Worm (Caenorhabditis elegans) whole organism, dauer: Measurements from ENCODE around the gene arrd-7.

Source experiments
- unc-62 ChIP-seq: sonication (generic microtip); optimal IDR thresholded peaks from 2 replicates; lab custom pipeline; 2017; ENCODE audit warnings: missing biosample characterization, missing genetic modification reagents, missing genetic modification characterization

Gene arrd-7

DNA sequence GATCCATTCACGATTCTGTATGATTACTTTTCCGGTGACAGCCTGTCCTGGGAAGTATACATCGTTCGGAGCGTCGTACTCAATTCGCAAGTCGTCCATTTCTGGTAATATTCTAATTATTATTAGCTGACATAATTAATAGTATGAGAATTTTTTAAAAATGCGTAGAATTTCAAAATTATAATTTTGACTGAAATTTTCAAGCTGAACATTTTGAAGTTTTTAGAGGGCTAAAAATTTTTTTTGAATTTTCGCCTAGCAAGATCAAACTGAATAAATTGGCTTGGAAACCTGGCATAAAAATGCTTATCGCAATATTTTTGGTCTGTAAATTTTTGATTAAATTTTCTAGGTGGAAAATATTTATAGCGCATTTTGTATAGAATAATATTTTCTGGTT lies at the start of gene arrd-7:
Gene arrd-7 (minus strand): TSS at position 101 of the 400 bp plus-strand sequence.
- TF ChIP-seq unc-62, result no peak

DNA sequence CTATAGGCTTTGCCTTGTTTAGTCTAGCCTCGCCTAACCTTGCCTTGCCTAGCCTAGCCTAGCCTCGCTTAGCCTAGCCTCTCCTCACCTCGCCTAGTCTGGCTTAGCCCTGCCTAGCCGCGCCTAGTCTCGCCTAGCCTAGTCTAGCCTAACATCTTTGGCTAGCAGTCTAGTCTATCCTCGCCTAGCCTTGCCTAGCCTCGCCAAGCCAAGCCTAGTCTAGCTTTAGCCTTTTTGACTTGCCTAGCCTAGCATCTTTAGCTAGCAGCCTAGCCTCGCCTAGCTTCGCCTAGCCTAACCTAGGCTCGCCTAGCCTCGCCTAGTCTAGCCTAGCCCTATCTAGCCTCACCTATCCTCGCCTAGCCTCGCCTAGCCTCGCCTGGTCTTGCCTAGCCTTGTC lies 48.6 kb upstream of the arrd-7 start:
- no peak for TF ChIP-seq unc-62

DNA sequence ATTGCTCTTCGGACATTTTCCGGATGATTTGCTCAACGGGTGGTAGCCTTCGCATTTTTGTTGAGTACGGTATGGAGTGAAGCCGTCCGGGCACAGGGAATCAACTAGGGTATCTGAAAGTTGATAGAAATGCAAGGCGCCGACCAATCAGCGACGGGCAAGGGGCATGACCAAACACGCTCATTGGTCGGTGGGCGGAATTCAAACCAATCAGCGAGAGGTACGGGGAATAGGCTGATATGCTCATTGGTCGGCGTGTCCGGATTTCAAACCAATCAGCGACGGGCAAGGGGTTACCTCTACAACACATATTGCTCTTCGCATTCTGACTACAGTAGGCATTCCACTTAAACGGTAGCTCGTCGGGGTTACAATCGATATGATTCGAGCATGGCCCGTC lies 46.4 kb upstream of the arrd-7 start:
- no peak for TF ChIP-seq unc-62

DNA sequence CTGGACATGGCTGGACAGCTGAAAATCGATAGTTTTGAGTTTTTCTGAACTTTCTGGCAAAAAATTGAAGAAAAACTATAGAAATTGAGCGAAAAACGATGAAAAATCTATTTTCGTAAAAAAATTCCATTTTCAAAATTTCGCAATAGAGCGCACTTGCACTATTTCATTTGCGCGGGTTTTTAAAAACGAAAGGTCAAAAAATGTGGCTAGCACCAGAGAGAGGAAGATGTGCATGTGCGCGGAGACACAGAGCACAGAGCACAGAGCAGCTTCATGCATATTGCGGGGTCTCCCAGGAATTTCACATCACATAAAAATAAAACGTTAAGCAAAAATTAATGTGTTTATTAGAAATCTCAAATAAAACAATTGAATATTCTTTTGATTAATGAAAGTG lies 45.4 kb upstream of the arrd-7 start, which contains the start of gene Y17G7B.18:
Gene Y17G7B.18 (minus strand): TSS at position 18 of the 400 bp plus-strand sequence.
- TF ChIP-seq unc-62, result no peak

DNA sequence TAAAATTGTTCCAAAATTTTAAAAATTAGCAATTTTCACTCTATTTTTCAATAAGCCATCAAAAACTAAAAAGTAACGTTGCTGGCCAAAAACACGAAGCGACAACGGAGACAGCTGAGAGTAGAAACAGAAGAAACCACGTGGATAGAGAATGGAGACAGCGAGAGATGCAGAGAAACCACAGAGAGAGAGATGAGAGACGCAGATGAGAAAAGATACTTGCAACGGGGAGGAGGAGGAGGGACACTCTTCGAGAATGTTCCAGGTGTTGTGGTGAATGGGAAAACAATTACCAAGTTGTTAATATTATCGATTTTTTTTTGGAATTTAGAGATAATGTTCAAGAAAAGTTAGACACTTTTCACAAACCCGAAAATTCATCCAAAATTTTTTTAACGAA lies 39.9 kb upstream of the arrd-7 start:
- TF ChIP-seq unc-62, result no peak

DNA sequence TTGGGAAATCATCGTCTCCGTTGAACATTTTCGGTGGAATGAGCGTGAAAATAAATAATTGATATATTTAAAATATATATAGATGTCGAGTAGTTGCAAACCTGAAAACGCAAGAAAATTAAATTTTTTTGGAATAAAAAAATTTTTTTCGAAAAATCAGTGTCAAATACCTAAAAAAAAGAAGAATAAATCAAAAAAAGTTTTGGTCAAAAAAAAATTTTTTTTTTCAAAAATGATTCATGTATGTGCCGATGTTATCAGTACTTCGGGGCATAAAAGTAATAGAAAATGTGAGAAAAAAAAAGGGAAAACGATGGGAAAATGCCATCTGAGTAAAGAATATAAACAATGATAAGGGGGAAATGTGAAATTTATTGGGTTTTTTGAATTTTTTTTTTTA lies 37.5 kb upstream of the arrd-7 start, which contains the start of gene Y17G7B.17:
Gene Y17G7B.17 (minus strand): TSS at position 101 of the 400 bp plus-strand sequence.
- no peak for TF ChIP-seq unc-62

DNA sequence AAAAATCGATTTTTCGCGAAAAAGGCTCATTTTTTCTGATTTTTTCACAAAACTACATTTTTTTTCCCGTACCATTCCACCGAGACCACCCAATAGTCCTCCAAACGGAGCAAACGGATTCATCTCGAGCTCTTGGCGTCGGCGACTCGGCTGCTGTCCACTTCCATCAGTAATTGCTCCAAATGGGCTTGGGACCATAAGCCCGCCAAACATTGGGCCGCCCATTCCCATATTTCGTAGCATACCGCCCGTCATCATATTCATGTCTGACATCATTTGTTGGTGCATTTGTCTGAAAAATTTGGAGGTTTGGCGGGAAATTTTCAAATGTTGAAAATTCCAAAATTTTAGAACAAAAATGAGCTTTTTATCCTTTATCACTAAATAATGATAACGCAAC lies 36.3 kb upstream of the arrd-7 start:
- TF ChIP-seq unc-62, result no peak

DNA sequence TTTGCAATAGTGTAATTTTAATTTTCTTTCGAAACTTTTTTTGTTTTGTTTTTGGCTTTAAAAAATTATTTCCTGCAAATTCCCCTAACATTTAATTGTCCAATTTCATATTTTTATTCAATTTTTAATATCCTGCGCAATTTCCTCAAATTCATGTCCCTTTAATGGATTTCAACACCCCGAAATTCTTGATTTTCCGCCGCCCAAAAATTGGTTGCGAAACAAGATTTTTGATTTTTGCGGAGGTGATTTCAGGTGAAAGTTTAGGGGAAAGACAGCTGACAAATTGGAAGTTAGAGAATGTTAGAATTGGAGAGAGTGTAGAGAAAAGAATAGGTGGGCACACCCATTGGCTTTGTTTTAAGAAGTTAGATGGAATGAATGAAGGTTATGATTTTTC lies 32.6 kb upstream of the arrd-7 start:
- no peak for TF ChIP-seq unc-62

DNA sequence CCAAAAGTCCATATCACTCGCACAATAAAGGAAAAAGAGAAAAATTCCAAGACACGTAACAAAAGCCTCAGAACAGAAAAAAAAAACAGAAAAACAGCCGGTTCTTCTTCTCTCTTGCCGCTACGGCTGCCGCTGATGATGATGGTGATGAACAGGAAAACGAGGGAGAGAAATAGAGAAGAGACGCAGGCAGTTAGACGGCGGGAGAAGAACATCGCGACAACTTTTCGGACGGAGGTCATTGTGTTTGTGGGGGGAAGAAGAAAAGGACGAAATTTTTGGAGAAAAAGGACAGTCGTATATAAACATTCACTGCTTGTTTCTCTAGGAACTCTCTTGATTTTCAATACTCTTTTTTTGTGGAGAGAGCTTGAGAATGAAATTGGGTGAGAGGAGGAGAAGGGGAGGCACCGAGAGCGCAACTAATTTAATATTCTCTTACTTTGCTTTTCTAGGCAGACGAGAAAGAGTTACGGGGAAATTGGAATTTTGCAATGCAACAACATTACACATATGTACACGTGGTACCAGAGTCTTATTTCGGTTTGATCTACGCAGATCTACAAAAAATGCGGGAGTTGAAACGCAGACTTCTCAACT lies 27.3 kb upstream of the arrd-7 start:
- TF ChIP-seq unc-62, result no peak

DNA sequence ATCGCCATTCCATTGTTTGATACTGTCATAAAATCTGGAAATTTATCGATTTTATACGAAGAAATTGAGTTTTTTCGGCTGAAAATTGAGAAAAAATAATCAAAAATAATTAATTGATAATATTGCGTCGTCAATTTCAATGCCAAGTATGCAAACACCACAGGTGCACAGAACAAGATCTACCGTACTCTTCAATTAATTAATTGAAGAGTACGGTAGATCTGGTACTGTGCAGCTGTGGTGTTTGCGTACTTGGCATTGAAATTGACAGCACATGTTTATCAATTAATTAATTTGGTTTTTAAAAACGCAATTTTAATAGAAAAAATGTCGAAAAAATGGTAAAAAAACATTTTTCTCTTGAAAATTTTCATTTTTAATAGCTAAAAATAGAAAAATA lies 26.4 kb upstream of the arrd-7 start, which contains the start of gene cnt-1:
Gene cnt-1 (minus strand): TSS at position 36 of the 400 bp plus-strand sequence.
- TF ChIP-seq unc-62, result no peak

DNA sequence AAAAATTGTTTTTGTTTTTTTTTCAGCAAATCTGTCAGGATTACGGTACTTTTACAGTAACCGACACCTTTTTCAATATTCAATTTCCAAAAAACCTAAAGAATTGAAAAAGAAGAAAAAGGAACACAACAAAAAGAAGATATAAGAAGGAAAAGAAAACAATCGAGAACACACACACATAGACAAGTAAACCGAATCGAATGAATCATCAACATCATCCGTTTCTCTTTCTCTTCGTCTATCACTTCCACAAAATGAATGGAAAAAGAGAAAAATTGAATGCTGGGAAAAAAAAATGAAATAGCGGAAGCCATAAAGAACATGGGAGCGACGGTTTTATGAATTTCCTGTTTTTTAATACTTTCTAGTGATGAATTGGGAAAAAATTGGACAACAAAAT lies 19.0 kb upstream of the arrd-7 start:
- TF ChIP-seq unc-62, result no peak

DNA sequence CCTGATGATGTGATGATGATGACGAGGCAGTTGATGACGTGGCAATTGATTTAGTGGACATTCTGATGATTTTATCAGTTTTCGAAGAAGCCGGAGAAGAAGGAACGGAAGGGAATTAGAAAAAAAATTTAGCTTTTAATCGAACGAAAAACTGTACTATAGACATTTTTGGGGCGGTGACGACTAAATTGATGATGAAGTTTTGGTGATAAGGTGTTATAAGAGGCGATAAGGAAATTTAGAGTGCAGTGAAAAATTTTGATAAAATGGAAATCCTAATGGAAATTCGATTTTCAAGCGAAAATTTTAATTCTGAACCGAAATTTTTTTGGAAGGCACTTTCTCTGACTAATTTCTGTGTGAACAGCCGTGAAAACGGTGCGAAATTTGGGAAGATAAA lies 17.6 kb upstream of the arrd-7 start:
- TF ChIP-seq unc-62, result no peak

DNA sequence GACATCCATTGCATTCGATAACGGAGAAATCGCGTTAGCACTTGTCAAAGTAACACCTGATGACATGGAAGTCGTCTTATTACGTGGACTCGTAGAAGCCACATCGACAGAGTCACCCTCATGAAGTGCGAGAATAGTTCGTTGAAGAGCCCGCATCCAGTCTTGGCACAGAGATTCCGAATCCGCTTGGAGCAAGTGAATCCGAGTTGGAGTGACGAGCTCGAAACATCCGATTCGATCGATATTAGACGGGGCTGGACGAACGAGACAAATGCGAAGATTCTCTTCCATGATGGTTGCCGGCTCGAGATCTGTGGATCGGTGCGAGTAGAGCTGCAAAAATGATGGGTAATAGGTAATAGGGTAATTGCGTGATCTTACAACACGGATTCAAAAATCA lies 14.9 kb upstream of the arrd-7 start:
- TF ChIP-seq unc-62, result no peak

DNA sequence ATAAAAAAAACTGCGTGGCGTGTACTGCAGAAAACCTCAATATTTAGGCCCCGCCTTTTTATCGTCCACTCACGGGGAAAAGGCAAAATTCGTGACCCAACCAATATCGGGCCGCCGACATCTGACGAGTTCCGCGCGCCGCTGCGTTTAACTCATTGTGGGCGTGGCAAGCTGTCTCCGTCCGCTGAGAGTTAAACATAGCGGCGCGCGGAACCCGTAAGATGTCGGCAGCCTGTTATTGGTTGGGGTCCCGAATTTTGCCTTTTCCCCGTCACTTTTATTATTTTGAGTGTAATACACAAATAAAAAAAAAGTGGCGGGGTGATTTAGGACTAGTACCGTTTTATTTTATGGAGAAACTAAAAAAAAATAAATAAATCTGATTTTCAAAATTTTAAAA lies 13.9 kb upstream of the arrd-7 start:
- TF ChIP-seq unc-62, result no peak

DNA sequence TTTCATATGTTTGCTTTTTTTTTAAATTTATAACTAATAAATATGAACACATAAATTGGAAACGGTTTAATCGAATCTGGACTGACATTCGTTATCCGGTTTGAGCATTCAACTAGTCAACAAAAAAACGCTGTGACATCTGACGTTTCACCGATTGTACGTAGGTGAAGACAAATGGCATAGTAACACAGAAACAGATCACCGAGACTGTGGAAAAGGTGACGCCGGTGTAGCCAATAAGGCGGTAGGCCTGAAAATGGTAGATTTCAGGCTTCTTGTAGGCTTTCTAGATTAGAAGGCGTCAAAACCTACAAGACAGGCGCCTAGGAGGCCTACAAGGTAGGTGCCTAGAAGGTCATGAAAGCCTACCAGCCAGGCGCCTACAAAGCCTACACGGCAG lies 8.8 kb upstream of the arrd-7 start:
- no peak for TF ChIP-seq unc-62

DNA sequence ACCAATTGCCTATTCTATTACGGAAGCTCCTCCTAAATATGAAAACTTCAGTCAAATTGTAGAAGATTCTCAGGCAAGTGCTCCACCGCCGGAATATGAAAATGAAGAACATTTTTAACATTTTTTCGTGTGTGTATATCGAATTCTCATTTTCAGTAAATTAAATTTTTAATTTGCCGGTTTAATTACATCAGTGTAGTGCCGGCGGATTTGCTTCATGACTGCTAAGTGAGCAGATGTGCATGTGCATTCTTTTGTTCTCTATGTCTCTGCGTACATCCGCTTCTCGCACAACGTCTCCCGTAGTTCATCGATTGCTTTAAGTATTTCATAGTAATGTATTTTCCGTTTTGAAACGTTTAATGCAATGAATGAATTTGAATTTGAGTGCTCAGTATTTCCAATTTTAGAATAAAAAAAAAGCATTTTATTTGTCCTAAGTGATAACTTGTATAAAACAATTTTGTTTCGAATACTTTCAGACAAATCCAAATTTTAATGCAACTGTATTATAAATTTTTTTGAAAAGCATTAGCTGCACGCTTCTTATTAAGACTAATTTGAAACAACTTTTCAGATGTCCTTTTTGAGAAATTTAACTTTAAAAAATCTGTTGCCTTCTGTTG lies 5.1 kb upstream of the arrd-7 start, which contains the start of gene Y17G7B.22:
Gene Y17G7B.22 (plus strand): TSS at position 576 of the 626 bp plus-strand sequence.
- TF ChIP-seq unc-62, result no peak

DNA sequence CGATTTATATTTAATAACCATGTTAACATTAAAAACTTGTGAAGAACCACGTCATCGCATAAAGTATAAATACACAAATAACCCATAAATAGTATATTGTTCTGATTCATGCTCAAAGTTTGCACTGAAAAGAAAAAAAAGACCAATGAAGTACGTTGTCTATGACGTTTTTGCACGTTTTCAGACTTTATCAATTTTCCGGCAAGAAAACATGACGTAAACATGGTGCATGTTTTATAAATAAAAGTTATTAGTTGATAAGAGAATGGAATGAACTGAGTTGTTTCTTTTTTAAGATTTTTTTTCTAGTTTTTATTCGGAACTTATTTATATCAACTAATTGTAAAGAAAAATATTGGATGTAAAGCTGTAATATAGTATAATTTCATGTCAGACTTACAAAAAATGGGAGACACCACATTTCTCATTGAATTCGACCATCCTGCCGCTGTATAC lies 2.3 kb upstream of the arrd-7 start, which contains the start of gene arrd-8:
Gene arrd-8 (plus strand): TSS at position 406 of the 456 bp plus-strand sequence.
- no peak for TF ChIP-seq unc-62

DNA sequence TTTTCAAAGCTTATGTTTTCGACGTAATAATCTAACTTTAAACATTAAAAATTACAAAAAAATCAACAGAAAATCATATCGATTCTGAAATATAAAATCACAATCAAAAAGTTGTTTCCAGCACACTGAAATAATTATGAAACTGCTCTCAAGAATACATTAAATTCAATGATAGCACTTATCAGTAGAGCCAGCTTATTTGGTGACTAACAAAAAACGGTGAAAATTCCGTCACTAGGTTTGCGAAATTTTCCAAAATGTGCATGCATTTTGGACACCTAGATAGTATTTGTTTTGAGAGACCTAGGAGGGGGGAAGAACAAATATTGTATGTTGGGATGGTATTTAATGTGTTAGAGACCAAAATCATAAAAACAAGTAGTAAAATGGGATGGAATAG lies 655 bp upstream of the arrd-7 start:
- no peak for TF ChIP-seq unc-62
